Worm (Caenorhabditis elegans): ENCODE results near the gene F55H2.7.

Gene F55H2.7

ce11 chrIII:9546016-9546659 lies 30.1 kb upstream of the F55H2.7 start, which contains the start of gene unc-16 (continued):
- TF ChIP-seq tra-1 (GFP tag; IDR thresholded peaks at IDR 0.05) (no peak), R02D3.7 (tag; optimal IDR thresholded peaks at IDR 0.05) (no peak), ctbp-1 (GFP tag; IDR thresholded peaks at IDR 0.05) (peak; percentile 68; the same call in 1 of the 2 replicates), hlh-30 (tag; optimal IDR thresholded peaks at IDR 0.05; ENCODE audit: insufficient read depth) (peak; percentile 98), lin-1 (GFP tag; IDR thresholded peaks at IDR 0.05) (no peak), hmg-1.1 (GFP tag; IDR thresholded peaks at IDR 0.05) (peak; percentile 93), duxl-1 (tag; optimal IDR thresholded peaks at IDR 0.05; ENCODE audit: poor library complexity) (peak; percentile 67), unc-130 (GFP tag; optimal IDR thresholded peaks at IDR 0.05) (no peak), dmd-9 (GFP tag; IDR thresholded peaks at IDR 0.05) (0 out of 2 replicates have a peak, but pooled peaks have one; percentile 52), aha-1 (tag) (peak; percentile 98), ceh-32 (tag; optimal IDR thresholded peaks at IDR 0.05; ENCODE audit: poor library complexity) (no peak), F10B5.3 (tag; optimal IDR thresholded peaks at IDR 0.05) (peak; percentile 20), Y48G9A.11 (GFP tag; IDR thresholded peaks at IDR 0.05) (no peak), dmd-6 (GFP tag; IDR thresholded peaks at IDR 0.05) (peak; percentile 71), mdt-29 (GFP tag; IDR thresholded peaks at IDR 0.05) (0 out of 2 replicates have a peak, but pooled peaks have one; percentile 54), zag-1 (tag; optimal IDR thresholded peaks at IDR 0.05) (no peak), nhr-76 (tag; optimal IDR thresholded peaks at IDR 0.05) (no peak), unc-62 (GFP tag; optimal IDR thresholded peaks at IDR 0.05 in 1 of 2) (peak in 1 of 2 experiments; percentile 64), unc-62 (tag; optimal IDR thresholded peaks at IDR 0.05) (no peak), Y5F2A.4 (GFP tag; optimal IDR thresholded peaks at IDR 0.05) (no peak), mxl-3 (GFP tag; optimal IDR thresholded peaks at IDR 0.05) (peak; percentile 89), nhr-48 (tag; optimal IDR thresholded peaks at IDR 0.05) (peak; percentile 45), cey-2 (tag; optimal IDR thresholded peaks at IDR 0.05; ENCODE audit: borderline replicate concordance, insufficient read depth) (no peak), D1046.2 (GFP tag; IDR thresholded peaks at IDR 0.05) (no peak), lsy-2 (tag; optimal IDR thresholded peaks at IDR 0.05) (peak; percentile 98 to 99), arid-1 (GFP tag; conservative IDR thresholded peaks at IDR 0.05) (peak; percentile 50; the same call in 1 of the 2 replicates), nhr-41 (GFP tag; IDR thresholded peaks at IDR 0.05) (no peak), nhr-102 (tag; optimal IDR thresholded peaks at IDR 0.05) (peak; percentile 51), dpl-1 (GFP tag; optimal IDR thresholded peaks at IDR 0.05) (peak; percentile 76), snpc-1.2 (GFP tag; IDR thresholded peaks at IDR 0.05) (no peak), hlh-11 (tag; optimal IDR thresholded peaks at IDR 0.05) (peak; percentile 90), ama-1 (optimal IDR thresholded peaks at IDR 0.05) (peak; percentile 86), ceh-28 (tag; optimal IDR thresholded peaks at IDR 0.05) (peak; percentile 61), rbr-2 (tag; optimal IDR thresholded peaks at IDR 0.05) (peak; percentile 91), ces-1 (GFP tag; optimal IDR thresholded peaks at IDR 0.05) (no peak), attf-4 (tag; optimal IDR thresholded peaks at IDR 0.05) (no peak), ZK546.5 (tag; optimal IDR thresholded peaks at IDR 0.05) (peak in 1 of 2 experiments; percentile 9), tag-97 (GFP tag; IDR thresholded peaks at IDR 0.05) (no peak), mxl-2 (GFP tag; conservative IDR thresholded peaks at IDR 0.05) (peak; percentile 77), ceh-20 (GFP tag; IDR thresholded peaks at IDR 0.05) (peak; percentile 95; the same call in 1 of the 2 replicates), Y75B8A.6 (GFP tag; IDR thresholded peaks at IDR 0.05) (no peak), F26F4.8 (GFP tag; conservative IDR thresholded peaks at IDR 0.05) (no peak), dve-1 (tag; optimal IDR thresholded peaks at IDR 0.05; ENCODE audit: insufficient read depth) (peak; percentile 80), lin-29 (GFP tag; IDR thresholded peaks at IDR 0.05) (0 out of 2 replicates have a peak, but pooled peaks have one; percentile 19), ceh-82 (tag; optimal IDR thresholded peaks at IDR 0.05) (no peak)

All from whole organism, L4 larva.